Worm (Caenorhabditis elegans) whole organism, L4 larva: ENCODE data around the gene T23G7.2.
A peak's percentile ranks its signal among the peaks of the same experiment; 100 is the strongest.

ENCODE experiments used
- F37D6.2 ChIP-seq: sonication (generic microtip); optimal IDR thresholded peaks from 2 replicates; lab custom pipeline; 2016; ENCODE audit warnings: mild to moderate bottlenecking, missing genetic modification characterization, missing compliant biosample characterization
- R02D3.7 ChIP-seq: fragments of 150-350 bp; sonication (generic microtip); optimal IDR thresholded peaks from 3 replicates; lab custom pipeline; 2014; ENCODE audit warnings: missing biosample characterization, missing genetic modification characterization
- Y105C5A.15 ChIP-seq: fragments of 200-800 bp; sonication (Bioruptor generic); IDR thresholded peaks from 2 replicates; pipeline ENCODE4 v1.3.6; 2022; ENCODE audit warnings: missing genetic modification characterization, missing compliant biosample characterization
- Y75B8A.6 ChIP-seq: fragments of 200-800 bp; sonication (Bioruptor generic); IDR thresholded peaks from 2 replicates; pipeline ENCODE4 v1.3.6; 2022; ENCODE audit warnings: missing genetic modification reagents, missing genetic modification characterization, missing compliant biosample characterization
- ZK337.2 ChIP-seq: fragments of 200-800 bp; sonication (Bioruptor generic); IDR thresholded peaks from 2 replicates; pipeline ENCODE4 v1.3.6; 2022; ENCODE audit warnings: missing genetic modification reagents, missing genetic modification characterization, missing compliant biosample characterization
- ZK546.5 ChIP-seq, 2 experiments: sonication (generic microtip); optimal IDR thresholded peaks; 2 replicates each; lab custom pipeline; 2017; ENCODE audit warnings: missing biosample characterization in 2 of 2, missing genetic modification characterization in 2 of 2
- aha-1 ChIP-seq: fragments of 150-350 bp; peaks from one replicate; lab custom pipeline; 2014; ENCODE audit warnings: missing biosample characterization, missing genetic modification characterization
- aly-2 ChIP-seq: sonication (generic microtip); optimal IDR thresholded peaks from 2 replicates; lab custom pipeline; 2018; ENCODE audit warnings: missing biosample characterization, missing genetic modification characterization
- arid-1 ChIP-seq: fragments of 200-800 bp; sonication (Bioruptor generic); conservative IDR thresholded peaks from 2 replicates; pipeline ENCODE4 v1.3.6; 2022; ENCODE audit warnings: missing genetic modification reagents, missing genetic modification characterization, missing compliant biosample characterization
- ceh-20 ChIP-seq: fragments of 200-800 bp; sonication (Bioruptor generic); IDR thresholded peaks from 2 replicates; pipeline ENCODE4 v1.3.6; 2022; ENCODE audit warnings: missing genetic modification reagents, missing genetic modification characterization, missing compliant biosample characterization
- ceh-32 ChIP-seq: sonication (generic microtip); optimal IDR thresholded peaks from 2 replicates; lab custom pipeline; 2016; ENCODE audit warnings: mild to moderate bottlenecking, missing genetic modification characterization, missing compliant biosample characterization; ENCODE audit not compliant: poor library complexity
- ceh-44 ChIP-seq: fragments of 200-800 bp; sonication (Bioruptor generic); IDR thresholded peaks from 2 replicates; pipeline ENCODE4 v1.3.6; 2022; ENCODE audit warnings: missing genetic modification reagents, missing genetic modification characterization, missing compliant biosample characterization
- ceh-62 ChIP-seq: sonication (generic microtip); optimal IDR thresholded peaks from 2 replicates; lab custom pipeline; 2017; ENCODE audit warnings: missing biosample characterization, missing genetic modification characterization
- ceh-82 ChIP-seq: sonication (generic microtip); optimal IDR thresholded peaks from 2 replicates; lab custom pipeline; 2017; ENCODE audit warnings: missing biosample characterization, missing genetic modification characterization
- ctbp-1 ChIP-seq: fragments of 200-800 bp; sonication (Bioruptor generic); IDR thresholded peaks from 2 replicates; pipeline ENCODE4 v1.3.6; 2022; ENCODE audit warnings: missing genetic modification reagents, missing genetic modification characterization, missing compliant biosample characterization
- daf-19 ChIP-seq: fragments of 200-800 bp; sonication (Bioruptor generic); conservative IDR thresholded peaks from 2 replicates; pipeline ENCODE4 v1.3.6; 2022; ENCODE audit warnings: missing genetic modification characterization, missing compliant biosample characterization
- daf-8 ChIP-seq: fragments of 200-800 bp; sonication (Bioruptor generic); IDR thresholded peaks from 2 replicates; pipeline ENCODE4 v1.3.6; 2022; ENCODE audit warnings: missing genetic modification characterization, missing compliant biosample characterization
- dmd-6 ChIP-seq: fragments of 200-800 bp; sonication (Bioruptor generic); IDR thresholded peaks from 2 replicates; pipeline ENCODE4 v1.3.6; 2022; ENCODE audit warnings: missing genetic modification reagents, missing genetic modification characterization, missing compliant biosample characterization
- dve-1 ChIP-seq: sonication (generic microtip); optimal IDR thresholded peaks from 2 replicates; lab custom pipeline; 2017; ENCODE audit warnings: antibody characterized with exemption, mild to moderate bottlenecking, missing genetic modification characterization, missing compliant biosample characterization; ENCODE audit not compliant: insufficient read depth
- egl-43 ChIP-seq: fragments of 200-800 bp; sonication (Bioruptor generic); IDR thresholded peaks from 2 replicates; pipeline ENCODE4 v1.3.6; 2022; ENCODE audit warnings: missing genetic modification reagents, missing genetic modification characterization, missing compliant biosample characterization
- fkh-10 ChIP-seq: fragments of 150-350 bp; optimal IDR thresholded peaks from 2 replicates; lab custom pipeline; 2014; ENCODE audit warnings: missing biosample characterization, missing genetic modification reagents, missing genetic modification characterization
- gei-8 ChIP-seq: fragments of 200-800 bp; sonication (Bioruptor generic); optimal IDR thresholded peaks from 2 replicates; lab custom pipeline; 2018; ENCODE audit warnings: mild to moderate bottlenecking, missing genetic modification characterization, missing compliant biosample characterization
- hif-1 ChIP-seq, 2 experiments: sonication (generic microtip); optimal IDR thresholded peaks; 2 replicates each; lab custom pipeline; 2016 to 2017; ENCODE audit warnings: missing compliant biosample characterization in 2 of 2, missing genetic modification characterization in 2 of 2, missing genetic modification reagents in 2 of 2, missing genotype in 2 of 2, mild to moderate bottlenecking in 1 of 2
- hlh-30 ChIP-seq: sonication (generic microtip); optimal IDR thresholded peaks from 2 replicates; lab custom pipeline; 2017; ENCODE audit warnings: antibody characterized with exemption, mild to moderate bottlenecking, missing genetic modification characterization, missing compliant biosample characterization; ENCODE audit not compliant: insufficient read depth
- jun-1 ChIP-seq: fragments of 150-350 bp; optimal IDR thresholded peaks from 2 replicates; lab custom pipeline; 2014; ENCODE audit warnings: missing biosample characterization, missing genetic modification reagents, missing genetic modification characterization
- lin-13 ChIP-seq: fragments of 150-350 bp; optimal IDR thresholded peaks from 2 replicates; lab custom pipeline; 2014; ENCODE audit warnings: missing biosample characterization, missing genetic modification reagents, missing genetic modification characterization
- lin-15B ChIP-seq: fragments of 150-350 bp; sonication (generic microtip); optimal IDR thresholded peaks from 3 replicates; lab custom pipeline; 2014; ENCODE audit warnings: missing biosample characterization, missing genetic modification characterization
- lin-38 ChIP-seq: fragments of 200-800 bp; sonication (Bioruptor generic); IDR thresholded peaks from 2 replicates; pipeline ENCODE4 v1.3.6; 2022; ENCODE audit warnings: missing genetic modification reagents, missing genetic modification characterization, missing compliant biosample characterization
- lir-3 ChIP-seq: sonication (generic microtip); optimal IDR thresholded peaks from 2 replicates; lab custom pipeline; 2016; ENCODE audit warnings: mild to moderate bottlenecking, missing genetic modification characterization, missing compliant biosample characterization
- lsy-2 ChIP-seq, 2 experiments: fragments of 150-350 bp in 1 of 2; sonication (generic microtip) in 1 of 2; optimal IDR thresholded peaks; 2 replicates each; lab custom pipeline; 2014 to 2017; ENCODE audit warnings: missing biosample characterization in 2 of 2, missing genetic modification characterization in 2 of 2
- mdl-1 ChIP-seq, 2 experiments: fragments of 150-350 bp in 1 of 2; sonication (generic microtip) in 1 of 2; optimal IDR thresholded peaks; 2 replicates each; lab custom pipeline; 2014 to 2017; ENCODE audit warnings: missing biosample characterization in 2 of 2, missing genetic modification characterization in 2 of 2
- mep-1 ChIP-seq: fragments of 150-350 bp; sonication (generic microtip); optimal IDR thresholded peaks from 3 replicates; lab custom pipeline; 2014; ENCODE audit warnings: missing biosample characterization, missing genetic modification characterization
- mxl-2 ChIP-seq: fragments of 200-800 bp; sonication (Bioruptor generic); conservative IDR thresholded peaks from 2 replicates; pipeline ENCODE4 v1.3.6; 2022; ENCODE audit warnings: missing genetic modification reagents, missing genetic modification characterization, missing compliant biosample characterization
- nhr-25 ChIP-seq: sonication (generic microtip); optimal IDR thresholded peaks from 2 replicates; lab custom pipeline; 2017; ENCODE audit warnings: missing genetic modification characterization, mild to moderate bottlenecking, missing compliant biosample characterization, antibody characterized with exemption, moderate library complexity, borderline replicate concordance; ENCODE audit not compliant: insufficient read depth
- nhr-28 ChIP-seq: fragments of 150-350 bp; optimal IDR thresholded peaks from 2 replicates; lab custom pipeline; 2014; ENCODE audit warnings: missing biosample characterization, missing genetic modification characterization
- nhr-48 ChIP-seq: sonication (generic microtip); optimal IDR thresholded peaks from 2 replicates; lab custom pipeline; 2016; ENCODE audit warnings: mild to moderate bottlenecking, missing genetic modification characterization, missing compliant biosample characterization
- nhr-76 ChIP-seq: fragments of 150-350 bp; optimal IDR thresholded peaks from 2 replicates; lab custom pipeline; 2014; ENCODE audit warnings: missing biosample characterization, missing genetic modification characterization
- nhr-77 ChIP-seq: fragments of 150-350 bp; optimal IDR thresholded peaks from 2 replicates; lab custom pipeline; 2014; ENCODE audit warnings: missing biosample characterization, missing genetic modification characterization
- pha-4 ChIP-seq, 2 experiments: fragments of 150-350 bp in 1 of 2; fragments of 200-800 bp in 1 of 2; sonication (Bioruptor generic) in 1 of 2; IDR thresholded peaks in 1 of 2; optimal IDR thresholded peaks in 1 of 2; 2 replicates each; pipeline versions ENCODE4 v1.3.6 to Lab custom; 2014 to 2022; ENCODE audit warnings: missing genetic modification characterization in 2 of 2, missing genetic modification reagents in 2 of 2, missing biosample characterization in 1 of 2, missing compliant biosample characterization in 1 of 2
- pqm-1 ChIP-seq: sonication (generic microtip); optimal IDR thresholded peaks from 2 replicates; lab custom pipeline; 2017; ENCODE audit warnings: missing biosample characterization, missing genetic modification characterization
- rbr-2 ChIP-seq: sonication (generic microtip); optimal IDR thresholded peaks from 2 replicates; lab custom pipeline; 2016; ENCODE audit warnings: missing genotype, missing genetic modification characterization, missing compliant biosample characterization
- saeg-2 ChIP-seq: fragments of 200-800 bp; sonication (Bioruptor generic); IDR thresholded peaks from 2 replicates; pipeline ENCODE4 v1.3.6; 2022; ENCODE audit warnings: missing genetic modification reagents, missing genetic modification characterization, missing compliant biosample characterization
- snpc-4 ChIP-seq: fragments of 150-350 bp; optimal IDR thresholded peaks from 2 replicates; lab custom pipeline; 2014; ENCODE audit warnings: missing biosample characterization, missing genetic modification characterization
- tag-97 ChIP-seq: fragments of 200-800 bp; sonication (Bioruptor generic); IDR thresholded peaks from 2 replicates; pipeline ENCODE4 v1.3.6; 2022; ENCODE audit warnings: missing genetic modification characterization, missing compliant biosample characterization
- unc-62 ChIP-seq, 3 experiments: fragments of 150-350 bp in 1 of 3; sonication (generic microtip); optimal IDR thresholded peaks in 2 of 3; peaks in 1 of 3; 1 replicate in 1 of 3; 2 replicates in 2 of 3; lab custom pipeline; 2014 to 2017; ENCODE audit warnings: missing biosample characterization in 3 of 3, missing genetic modification characterization in 3 of 3, missing genetic modification reagents in 3 of 3, missing genotype in 1 of 3
- vab-7 ChIP-seq: fragments of 200-800 bp; sonication (Bioruptor generic); IDR thresholded peaks from 2 replicates; pipeline ENCODE4 v1.3.6; 2022; ENCODE audit warnings: missing genetic modification reagents, missing genetic modification characterization, missing compliant biosample characterization
- zag-1 ChIP-seq: fragments of 150-350 bp; optimal IDR thresholded peaks from 2 replicates; lab custom pipeline; 2014; ENCODE audit warnings: missing biosample characterization, missing genetic modification characterization
- zfp-2 ChIP-seq: sonication (generic microtip); optimal IDR thresholded peaks from 2 replicates; lab custom pipeline; 2016; ENCODE audit warnings: mild to moderate bottlenecking, missing genetic modification characterization, missing compliant biosample characterization
- zip-11 ChIP-seq: fragments of 200-800 bp; sonication (Bioruptor generic); IDR thresholded peaks from 2 replicates; pipeline ENCODE4 v1.3.6; 2022; ENCODE audit warnings: missing genetic modification characterization, missing compliant biosample characterization
- ztf-11 ChIP-seq: fragments of 150-350 bp; optimal IDR thresholded peaks from 2 replicates; lab custom pipeline; 2014; ENCODE audit warnings: missing biosample characterization, missing genetic modification characterization
- ztf-7 ChIP-seq: fragments of 150-350 bp; optimal IDR thresholded peaks from 2 replicates; lab custom pipeline; 2014; ENCODE audit warnings: missing biosample characterization, missing genetic modification characterization

Gene T23G7.2

DNA sequence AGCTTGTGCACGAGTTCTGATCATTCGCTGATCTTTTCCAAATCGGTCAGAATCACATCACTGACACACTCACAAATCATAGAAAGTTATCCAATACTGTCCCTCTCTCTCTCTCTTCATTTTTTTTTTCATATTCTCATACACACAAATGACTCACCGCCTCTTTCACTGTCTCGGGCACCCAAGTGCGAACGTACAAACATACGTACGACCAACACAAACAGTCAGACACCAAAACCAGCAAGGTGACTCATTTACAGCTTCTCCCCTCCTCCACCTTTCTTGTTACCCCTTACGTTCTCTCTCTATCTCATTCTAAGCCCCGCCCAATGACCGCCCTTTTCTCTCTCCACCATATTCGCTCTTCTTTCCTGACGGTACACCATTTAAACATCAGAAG is 45.8 kb downstream of the T23G7.2 start (continued):
- TF ChIP-seq zip-11 = no peak
- TF ChIP-seq pqm-1 = no peak
- TF ChIP-seq aha-1 = no peak
- TF ChIP-seq lir-3 (tag; lab: Kevin White, UChicago) = no peak
- no peak for TF ChIP-seq egl-43 (GFP tag; lab: Robert Waterston, UW)
- no peak for TF ChIP-seq zag-1 (tag; lab: Kevin White, UChicago)
- no peak for TF ChIP-seq zfp-2
- TF ChIP-seq ceh-62 (tag; lab: Kevin White, UChicago) = no peak
- peak; percentile 65 for TF ChIP-seq dve-1
- peak; percentile 25 for TF ChIP-seq nhr-28 (tag; lab: Kevin White, UChicago)
- no peak for TF ChIP-seq R02D3.7
- TF ChIP-seq hif-1 (tag; optimal IDR thresholded peaks at IDR 0.05; lab: Kevin White, UChicago) = no peak
- no peak for TF ChIP-seq fkh-10 (GFP tag; lab: Kevin White, UChicago)
- TF ChIP-seq daf-8 (GFP tag; lab: Robert Waterston, UW) = no peak
- TF ChIP-seq ZK337.2 = no peak
- TF ChIP-seq arid-1 (GFP tag; lab: Robert Waterston, UW) = 0 out of 2 replicates have a peak, but pooled peaks have one; percentile 35
- TF ChIP-seq mep-1 (tag; lab: Kevin White, UChicago) = peak; percentile 47
- TF ChIP-seq lsy-2 (tag; optimal IDR thresholded peaks at IDR 0.05; lab: Kevin White, UChicago) = peak in 1 of 2 experiments; percentile 24
- TF ChIP-seq ztf-7 (tag; lab: Kevin White, UChicago) = no peak
- TF ChIP-seq daf-19 = no peak
- no peak for TF ChIP-seq nhr-76
- TF ChIP-seq nhr-25 (tag; lab: Kevin White, UChicago) = no peak
- TF ChIP-seq lin-13 (GFP tag; lab: Kevin White, UChicago) = no peak
- TF ChIP-seq ceh-20 = no peak
- TF ChIP-seq saeg-2 (GFP tag; lab: Robert Waterston, UW) = no peak
- TF ChIP-seq lin-38 (GFP tag; lab: Robert Waterston, UW) = no peak
- TF ChIP-seq unc-62 (GFP tag; optimal IDR thresholded peaks at IDR 0.05 in 1 of 2; lab: Kevin White, UChicago) = no peak
- TF ChIP-seq unc-62 (tag; optimal IDR thresholded peaks at IDR 0.05; lab: Kevin White, UChicago) = no peak
- no peak for TF ChIP-seq ztf-11 (tag; lab: Kevin White, UChicago)
- no peak for TF ChIP-seq mxl-2 (GFP tag; lab: Robert Waterston, UW)
- no peak for TF ChIP-seq nhr-48 (tag; lab: Kevin White, UChicago)
- TF ChIP-seq aly-2 (tag; lab: Kevin White, UChicago) = no peak
- TF ChIP-seq Y105C5A.15 = no peak
- TF ChIP-seq ZK546.5 (tag; optimal IDR thresholded peaks at IDR 0.05; lab: Kevin White, UChicago) = no peak
- no peak for TF ChIP-seq vab-7 (GFP tag; lab: Robert Waterston, UW)
- no peak for TF ChIP-seq ctbp-1 (GFP tag; lab: Robert Waterston, UW)
- no peak for TF ChIP-seq lin-15B (tag; lab: Kevin White, UChicago)
- TF ChIP-seq pha-4 (GFP tag; IDR thresholded peaks at IDR 0.05; lab: Robert Waterston, UW) = no peak
- peak; percentile 95 for TF ChIP-seq pha-4 (tag; optimal IDR thresholded peaks at IDR 0.05; lab: Kevin White, UChicago)
- no peak for TF ChIP-seq snpc-4 (tag; lab: Kevin White, UChicago)
- TF ChIP-seq ceh-44 (GFP tag; lab: Robert Waterston, UW) = no peak
- no peak for TF ChIP-seq jun-1 (tag; lab: Kevin White, UChicago)
- TF ChIP-seq hlh-30 (tag; lab: Kevin White, UChicago) = peak; percentile 50
- TF ChIP-seq tag-97 = no peak
- TF ChIP-seq mdl-1 (tag; optimal IDR thresholded peaks at IDR 0.05; lab: Kevin White, UChicago) = peak in 1 of 2 experiments; percentile 37
- no peak for TF ChIP-seq Y75B8A.6 (GFP tag; lab: Robert Waterston, UW)
- no peak for TF ChIP-seq gei-8 (GFP tag; lab: Kevin White, UChicago)
- no peak for TF ChIP-seq ceh-82
- no peak for TF ChIP-seq nhr-77 (tag; lab: Kevin White, UChicago)
- TF ChIP-seq rbr-2 (tag; lab: Kevin White, UChicago) = no peak
- TF ChIP-seq F37D6.2 (tag; lab: Kevin White, UChicago) = no peak
- no peak for TF ChIP-seq ceh-32
- TF ChIP-seq dmd-6 (GFP tag; lab: Robert Waterston, UW) = no peak
